Worm (Caenorhabditis elegans) whole organism, late embryonic: Measurements from ENCODE around the gene srx-112.

Experiments
- C08G9.2 ChIP-seq: sonication (generic microtip); optimal IDR thresholded peaks from 2 replicates; lab custom pipeline; 2016; ENCODE audit warnings: mild to moderate bottlenecking, missing genetic modification characterization, moderate library complexity, missing compliant biosample characterization
- F13H6.1 ChIP-seq: sonication (generic microtip); optimal IDR thresholded peaks from 2 replicates; lab custom pipeline; 2016; ENCODE audit warnings: missing genetic modification characterization, missing compliant biosample characterization
- K09A11.1 ChIP-seq: sonication (generic microtip); optimal IDR thresholded peaks from 2 replicates; lab custom pipeline; 2017; ENCODE audit warnings: antibody characterized with exemption, mild to moderate bottlenecking, missing genetic modification characterization, missing compliant biosample characterization; ENCODE audit not compliant: insufficient read depth
- ahr-1 ChIP-seq: sonication (generic microtip); optimal IDR thresholded peaks from 2 replicates; lab custom pipeline; 2016; ENCODE audit warnings: missing genetic modification characterization, missing compliant biosample characterization
- ceh-14 ChIP-seq: sonication (generic microtip); optimal IDR thresholded peaks from 2 replicates; lab custom pipeline; 2016; ENCODE audit warnings: missing genotype, missing genetic modification characterization, missing compliant biosample characterization
- ceh-19 ChIP-seq: fragments of 200-800 bp; sonication (Bioruptor generic); optimal IDR thresholded peaks from 2 replicates; lab custom pipeline; 2018; ENCODE audit warnings: mild to moderate bottlenecking, missing genetic modification characterization, missing compliant biosample characterization
- ceh-2 ChIP-seq: sonication (generic microtip); optimal IDR thresholded peaks from 2 replicates; lab custom pipeline; 2016; ENCODE audit warnings: missing genotype, missing genetic modification characterization, missing compliant biosample characterization
- ceh-22 ChIP-seq: sonication (generic microtip); optimal IDR thresholded peaks from 2 replicates; lab custom pipeline; 2017; ENCODE audit warnings: missing biosample characterization, missing genetic modification characterization
- ceh-30 ChIP-seq: fragments of 150-350 bp; optimal IDR thresholded peaks from 2 replicates; lab custom pipeline; 2014; ENCODE audit warnings: missing biosample characterization, missing genetic modification characterization
- ceh-9 ChIP-seq: sonication (generic microtip); optimal IDR thresholded peaks from 2 replicates; lab custom pipeline; 2016; ENCODE audit warnings: mild to moderate bottlenecking, missing genetic modification characterization, inconsistent platforms, missing compliant biosample characterization
- che-1 ChIP-seq: sonication (generic microtip); optimal IDR thresholded peaks from 2 replicates; lab custom pipeline; 2016; ENCODE audit warnings: mild to moderate bottlenecking, missing genetic modification characterization, missing compliant biosample characterization
- elt-2 ChIP-seq: sonication (generic microtip); optimal IDR thresholded peaks from 2 replicates; lab custom pipeline; 2016; ENCODE audit warnings: missing genetic modification reagents, missing genetic modification characterization, missing compliant biosample characterization
- elt-4 ChIP-seq: sonication (generic microtip); optimal IDR thresholded peaks from 2 replicates; lab custom pipeline; 2016; ENCODE audit warnings: missing genetic modification characterization, missing compliant biosample characterization
- ets-4 ChIP-seq: sonication (generic microtip); optimal IDR thresholded peaks from 2 replicates; lab custom pipeline; 2016; ENCODE audit warnings: missing genetic modification characterization, missing compliant biosample characterization
- eyg-1 ChIP-seq: sonication (generic microtip); optimal IDR thresholded peaks from 2 replicates; lab custom pipeline; 2016; ENCODE audit warnings: missing genotype, missing genetic modification characterization, missing compliant biosample characterization
- fax-1 ChIP-seq: sonication (generic microtip); optimal IDR thresholded peaks from 2 replicates; lab custom pipeline; 2016; ENCODE audit warnings: missing genotype, missing genetic modification characterization, missing compliant biosample characterization
- fkh-10 ChIP-seq: fragments of 150-350 bp; optimal IDR thresholded peaks from 2 replicates; lab custom pipeline; 2014; ENCODE audit warnings: missing biosample characterization, missing genetic modification reagents, missing genetic modification characterization
- fkh-6 ChIP-seq: sonication (generic microtip); optimal IDR thresholded peaks from 2 replicates; lab custom pipeline; 2016; ENCODE audit warnings: missing genetic modification characterization, missing compliant biosample characterization
- gmeb-2 ChIP-seq: sonication (generic microtip); optimal IDR thresholded peaks from 2 replicates; lab custom pipeline; 2016; ENCODE audit warnings: missing genetic modification characterization, inconsistent platforms, missing compliant biosample characterization
- hlh-15 ChIP-seq: sonication (generic microtip); optimal IDR thresholded peaks from 2 replicates; lab custom pipeline; 2016; ENCODE audit warnings: missing genetic modification characterization, missing compliant biosample characterization
- hlh-30 ChIP-seq: sonication (generic microtip); optimal IDR thresholded peaks from 2 replicates; lab custom pipeline; 2017; ENCODE audit warnings: antibody characterized with exemption, missing genetic modification characterization, missing compliant biosample characterization; ENCODE audit not compliant: insufficient read depth
- hlh-6 ChIP-seq: sonication (generic microtip); optimal IDR thresholded peaks from 2 replicates; lab custom pipeline; 2016; ENCODE audit warnings: missing genotype, missing genetic modification characterization, missing compliant biosample characterization
- madf-2 ChIP-seq: sonication (generic microtip); optimal IDR thresholded peaks from 2 replicates; lab custom pipeline; 2017; ENCODE audit warnings: missing genetic modification characterization, missing compliant biosample characterization
- nfya-1 ChIP-seq: sonication (generic microtip); optimal IDR thresholded peaks from 2 replicates; lab custom pipeline; 2017; ENCODE audit warnings: missing genetic modification characterization, mild to moderate bottlenecking, missing compliant biosample characterization, antibody characterized with exemption, moderate library complexity
- npax-4 ChIP-seq: sonication (generic microtip); optimal IDR thresholded peaks from 2 replicates; lab custom pipeline; 2016; ENCODE audit warnings: missing genetic modification characterization, missing compliant biosample characterization
- pag-3 ChIP-seq: sonication (generic microtip); optimal IDR thresholded peaks from 2 replicates; lab custom pipeline; 2016; ENCODE audit warnings: missing compliant biosample characterization, missing genetic modification characterization, borderline replicate concordance
- pax-1 ChIP-seq: fragments of 150-350 bp; optimal IDR thresholded peaks from 2 replicates; lab custom pipeline; 2014; ENCODE audit warnings: missing biosample characterization, missing genetic modification characterization
- pha-4 ChIP-seq: fragments of 150-350 bp; optimal IDR thresholded peaks from 2 replicates; lab custom pipeline; 2018; ENCODE audit warnings: missing biosample characterization, missing genetic modification reagents, missing genetic modification characterization
- pros-1 ChIP-seq: fragments of 150-350 bp; optimal IDR thresholded peaks from 2 replicates; lab custom pipeline; 2014; ENCODE audit warnings: missing biosample characterization, missing genetic modification reagents, missing genetic modification characterization
- ref-2 ChIP-seq: sonication (generic microtip); optimal IDR thresholded peaks from 2 replicates; lab custom pipeline; 2016; ENCODE audit warnings: missing genetic modification characterization, missing compliant biosample characterization
- rnt-1 ChIP-seq: sonication (generic microtip); optimal IDR thresholded peaks from 2 replicates; lab custom pipeline; 2016; ENCODE audit warnings: missing genetic modification characterization, missing compliant biosample characterization
- sox-2 ChIP-seq: fragments of 200-800 bp; sonication (Bioruptor generic); IDR thresholded peaks from 2 replicates; pipeline ENCODE4 v1.3.6; 2022; ENCODE audit warnings: missing genetic modification reagents, missing genetic modification characterization, missing compliant biosample characterization
- unc-3 ChIP-seq, 2 experiments: fragments of 200-800 bp in 1 of 2; sonication (Bioruptor generic) in 1 of 2; sonication (generic microtip) in 1 of 2; conservative IDR thresholded peaks in 1 of 2; optimal IDR thresholded peaks in 1 of 2; 2 replicates each; pipeline versions ENCODE4 v1.3.6 to Lab custom; 2016 to 2022; ENCODE audit warnings: missing compliant biosample characterization in 2 of 2, missing genetic modification characterization in 2 of 2, missing genetic modification reagents in 1 of 2
- unc-42 ChIP-seq: sonication (generic microtip); optimal IDR thresholded peaks from 2 replicates; lab custom pipeline; 2016; ENCODE audit warnings: missing genotype, missing genetic modification characterization, missing compliant biosample characterization
- unc-86 ChIP-seq: sonication (generic microtip); optimal IDR thresholded peaks from 2 replicates; lab custom pipeline; 2016; ENCODE audit warnings: missing genetic modification characterization, missing compliant biosample characterization
- zip-5 ChIP-seq: sonication (generic microtip); optimal IDR thresholded peaks from 2 replicates; lab custom pipeline; 2016; ENCODE audit warnings: missing genetic modification characterization, missing compliant biosample characterization
- ztf-16 ChIP-seq: sonication (generic microtip); optimal IDR thresholded peaks from 2 replicates; lab custom pipeline; 2017; ENCODE audit warnings: missing genetic modification characterization, missing compliant biosample characterization

srx-112 gene

ce11 chrII:3777802-3778201 is 13.4 kb upstream of the srx-112 start:
- TF ChIP-seq ref-2 (tag; lab: Kevin White, UChicago) (no peak), pax-1 (tag; lab: Kevin White, UChicago) (no peak), hlh-6 (no peak), ceh-22 (no peak), nfya-1 (tag; lab: Kevin White, UChicago) (no peak), elt-2 (tag; lab: Kevin White, UChicago) (no peak), ahr-1 (tag; lab: Kevin White, UChicago) (no peak), K09A11.1 (no peak), ceh-2 (tag; lab: Kevin White, UChicago) (no peak), ets-4 (no peak), gmeb-2 (tag; lab: Kevin White, UChicago) (no peak), npax-4 (tag; lab: Kevin White, UChicago) (no peak), rnt-1 (tag; lab: Kevin White, UChicago) (no peak), ceh-14 (tag; lab: Kevin White, UChicago) (no peak), che-1 (no peak), unc-86 (tag; lab: Kevin White, UChicago) (no peak)

ce11 chrII:3775719-3776118 is 11.3 kb upstream of the srx-112 start, which contains the start of gene T24E12.3:
TSS of gene T24E12.3 (plus strand) at chrII:3776019.
- TF ChIP-seq fkh-10 (GFP tag; lab: Kevin White, UChicago) = no peak
- TF ChIP-seq pag-3 (tag; lab: Kevin White, UChicago) = no peak

- no peak for TF ChIP-seq nfya-1 (tag; lab: Kevin White, UChicago)
- no peak for TF ChIP-seq madf-2 (tag; lab: Kevin White, UChicago)
- TF ChIP-seq C08G9.2 (tag; lab: Kevin White, UChicago) = no peak
- TF ChIP-seq K09A11.1 = no peak
- no peak for TF ChIP-seq ceh-9 (tag; lab: Kevin White, UChicago)
- no peak for TF ChIP-seq elt-4
- TF ChIP-seq pax-1 (tag; lab: Kevin White, UChicago) = no peak
These were observed 8.7 kb upstream of the srx-112 start, which contains the start of gene T24E12.10 for ce11 chrII:3773130-3773529. TSS of gene T24E12.10 (minus strand) at chrII:3773230.

- TF ChIP-seq sox-2 (no peak), fax-1 (no peak), pros-1 (tag; lab: Kevin White, UChicago) (no peak), eyg-1 (no peak), pha-4 (tag; lab: Kevin White, UChicago) (no peak), ztf-16 (tag; lab: Kevin White, UChicago) (no peak), npax-4 (tag; lab: Kevin White, UChicago) (no peak), ceh-30 (no peak), hlh-15 (tag; lab: Kevin White, UChicago) (no peak), fkh-6 (tag; lab: Kevin White, UChicago) (no peak), hlh-6 (no peak), ceh-19 (GFP tag; lab: Kevin White, UChicago) (no peak), zip-5 (no peak), F13H6.1 (tag; lab: Kevin White, UChicago) (no peak), unc-3 (GFP tag; conservative IDR thresholded peaks at IDR 0.05; lab: Robert Waterston, UW) (no peak), unc-3 (tag; optimal IDR thresholded peaks at IDR 0.05; lab: Kevin White, UChicago) (no peak), hlh-30 (tag; lab: Kevin White, UChicago) (no peak), pax-1 (tag; lab: Kevin White, UChicago) (no peak), unc-42 (no peak), fkh-10 (GFP tag; lab: Kevin White, UChicago) (no peak), ceh-14 (tag; lab: Kevin White, UChicago) (no peak)
These were observed 7.3 kb upstream of the srx-112 start for ce11 chrII:3771640-3772039.
